Fruit fly (Drosophila melanogaster) whole organism, embryonic: ENCODE measurements around the gene CG13996.

ENCODE experiments used
- Bdp1 ChIP-seq: fragments of 200-800 bp; sonication (Bioruptor generic); optimal IDR thresholded peaks from 3 replicates; lab custom pipeline; 2016; ENCODE audit warnings: missing biosample characterization, missing genetic modification characterization
- CG10274 ChIP-seq: fragments of 200-800 bp; sonication (Bioruptor generic); optimal IDR thresholded peaks from 3 replicates; lab custom pipeline; 2017; ENCODE audit warnings: missing biosample characterization, mild to moderate bottlenecking, missing genetic modification characterization
- CG10366 ChIP-seq: fragments of 200-800 bp; sonication (Bioruptor generic); IDR thresholded peaks from 2 replicates; pipeline ENCODE4 v1.3.6; 2022; ENCODE audit warnings: missing biosample characterization, missing genetic modification characterization
- CG11504 ChIP-seq: fragments of 200-800 bp; sonication (Bioruptor generic); optimal IDR thresholded peaks from 3 replicates; lab custom pipeline; 2019; ENCODE audit warnings: missing biosample characterization, mild to moderate bottlenecking, missing genetic modification characterization, moderate library complexity
- CG11695 ChIP-seq: fragments of 200-800 bp; sonication (Bioruptor generic); IDR thresholded peaks from 3 replicates; pipeline ENCODE4 v1.3.6; 2022; ENCODE audit warnings: missing biosample characterization, missing genetic modification characterization
- CG11696 ChIP-seq: fragments of 200-800 bp; sonication (Bioruptor generic); IDR thresholded peaks from 2 replicates; pipeline ENCODE4 v1.3.6; 2022; ENCODE audit warnings: missing biosample characterization, missing genetic modification characterization
- CG1233 ChIP-seq: fragments of 200-800 bp; sonication (Bioruptor generic); optimal IDR thresholded peaks from 4 replicates; lab custom pipeline; 2018; ENCODE audit warnings: missing biosample characterization, mild to moderate bottlenecking, missing genetic modification characterization
- CG15011 ChIP-seq: fragments of 200-800 bp; sonication (Bioruptor generic); optimal IDR thresholded peaks from 3 replicates; lab custom pipeline; 2018; ENCODE audit warnings: missing biosample characterization, mild to moderate bottlenecking, missing genetic modification characterization
- CG1602 ChIP-seq: fragments of 200-800 bp; sonication (Bioruptor generic); optimal IDR thresholded peaks from 3 replicates; lab custom pipeline; 2016; ENCODE audit warnings: missing biosample characterization, missing genetic modification characterization
- CG17361 ChIP-seq: fragments of 200-800 bp; sonication (Bioruptor generic); IDR thresholded peaks from 3 replicates; pipeline ENCODE4 v1.3.6; 2022; ENCODE audit warnings: missing biosample characterization, missing genetic modification characterization
- CG17568 ChIP-seq: fragments of 200-800 bp; sonication (Bioruptor generic); optimal IDR thresholded peaks from 2 replicates; lab custom pipeline; 2018; ENCODE audit warnings: missing biosample characterization, mild to moderate bottlenecking, missing genetic modification characterization, moderate library complexity
- CG1832 ChIP-seq: fragments of 200-800 bp; sonication (Bioruptor generic); optimal IDR thresholded peaks from 2 replicates; lab custom pipeline; 2017; ENCODE audit warnings: missing biosample characterization, mild to moderate bottlenecking, missing genetic modification characterization, inconsistent platforms
- CG18599 ChIP-seq: fragments of 200-800 bp; sonication (Bioruptor generic); optimal IDR thresholded peaks from 3 replicates; lab custom pipeline; 2017; ENCODE audit warnings: missing biosample characterization, missing genetic modification characterization, mild to moderate bottlenecking, moderate library complexity, missing genetic modification reagents
- CG33213 ChIP-seq: fragments of 200-800 bp; sonication (Bioruptor generic); optimal IDR thresholded peaks from 3 replicates; lab custom pipeline; 2016; ENCODE audit warnings: missing biosample characterization, missing genetic modification characterization
- CG4707 ChIP-seq: fragments of 200-800 bp; sonication (Bioruptor generic); optimal IDR thresholded peaks from 2 replicates; lab custom pipeline; 2018; ENCODE audit warnings: missing biosample characterization, mild to moderate bottlenecking, missing genetic modification characterization, moderate library complexity
- CG6175 ChIP-seq: fragments of 200-800 bp; sonication (Bioruptor generic); IDR thresholded peaks from 3 replicates; pipeline ENCODE4 v1.3.6; 2022; ENCODE audit warnings: missing biosample characterization, missing genetic modification characterization
- CG6654 ChIP-seq: fragments of 200-800 bp; sonication (Bioruptor generic); optimal IDR thresholded peaks from 2 replicates; lab custom pipeline; 2017; ENCODE audit warnings: missing biosample characterization, mild to moderate bottlenecking, missing genetic modification characterization
- CG6791 ChIP-seq: fragments of 200-800 bp; sonication (Bioruptor generic); IDR thresholded peaks from 3 replicates; pipeline ENCODE4 v1.3.6; 2022; ENCODE audit warnings: missing biosample characterization, missing genetic modification characterization; ENCODE audit not compliant: partially characterized antibody
- CG7786 ChIP-seq: fragments of 200-800 bp; sonication (Bioruptor generic); optimal IDR thresholded peaks from 2 replicates; lab custom pipeline; 2016; ENCODE audit warnings: missing biosample characterization, missing genetic modification characterization
- CG8281 ChIP-seq: fragments of 200-800 bp; sonication (Bioruptor generic); optimal IDR thresholded peaks from 2 replicates; lab custom pipeline; 2018; ENCODE audit warnings: missing biosample characterization, mild to moderate bottlenecking, missing genetic modification characterization, moderate library complexity
- CG9215 ChIP-seq: fragments of 200-800 bp; sonication (Bioruptor generic); IDR thresholded peaks from 2 replicates; pipeline ENCODE4 v1.3.6; 2022; ENCODE audit warnings: missing biosample characterization, missing genetic modification characterization
- CG9609 ChIP-seq: fragments of 200-800 bp; sonication (Bioruptor generic); optimal IDR thresholded peaks from 3 replicates; lab custom pipeline; 2016; ENCODE audit warnings: missing biosample characterization, missing genetic modification characterization
- CTCF ChIP-seq: fragments of 200-800 bp; sonication (Bioruptor generic); optimal IDR thresholded peaks from 2 replicates; lab custom pipeline; 2017; ENCODE audit warnings: missing biosample characterization, mild to moderate bottlenecking, missing genetic modification characterization, moderate library complexity
- D19A ChIP-seq: fragments of 200-800 bp; optimal IDR thresholded peaks from 3 replicates; lab custom pipeline; 2019; ENCODE audit warnings: missing biosample characterization, mild to moderate bottlenecking, missing genetic modification characterization, moderate library complexity
- Dip3 ChIP-seq: fragments of 200-800 bp; sonication (Bioruptor generic); optimal IDR thresholded peaks from 3 replicates; lab custom pipeline; 2016; ENCODE audit warnings: missing biosample characterization, missing genetic modification characterization
- Drgx ChIP-seq: fragments of 200-800 bp; sonication (Bioruptor generic); IDR thresholded peaks from 2 replicates; pipeline ENCODE4 v1.3.6; 2022; ENCODE audit warnings: missing biosample characterization, missing genetic modification characterization
- Med ChIP-seq: fragments of 200-800 bp; sonication (Bioruptor generic); peaks from one replicate; lab custom pipeline; 2016; ENCODE audit warnings: missing biosample characterization, missing genetic modification characterization, mild to moderate bottlenecking, inconsistent platforms, moderate library complexity
- NFAT ChIP-seq: fragments of 200-800 bp; sonication (Bioruptor generic); IDR thresholded peaks from 2 replicates; pipeline ENCODE4 v1.3.6; 2022; ENCODE audit warnings: missing biosample characterization, missing genetic modification characterization
- NK7.1 ChIP-seq: fragments of 200-800 bp; sonication (Bioruptor generic); optimal IDR thresholded peaks from 3 replicates; lab custom pipeline; 2016; ENCODE audit warnings: missing biosample characterization, missing genetic modification characterization
- Ptx1 ChIP-seq: fragments of 200-800 bp; sonication (Bioruptor generic); IDR thresholded peaks from 2 replicates; pipeline ENCODE4 v1.3.6; 2022; ENCODE audit warnings: missing biosample characterization, missing genetic modification characterization
- Ravus ChIP-seq: fragments of 200-800 bp; sonication (Bioruptor generic); IDR thresholded peaks from 2 replicates; pipeline ENCODE4 v1.3.6; 2022; ENCODE audit warnings: missing biosample characterization, missing genetic modification characterization
- Tbp ChIP-seq: fragments of >200 bp; optimal IDR thresholded peaks from 2 replicates; lab custom pipeline; 2018; ENCODE audit warnings: missing biosample characterization, missing genetic modification characterization
- ara ChIP-seq: fragments of 200-800 bp; sonication (Bioruptor generic); IDR thresholded peaks from 2 replicates; pipeline ENCODE4 v1.3.6; 2022; ENCODE audit warnings: missing biosample characterization, missing genetic modification characterization
- bab2 ChIP-seq: fragments of 200-800 bp; sonication (Bioruptor generic); optimal IDR thresholded peaks from 2 replicates; lab custom pipeline; 2016; ENCODE audit warnings: missing biosample characterization, missing genetic modification characterization
- crp ChIP-seq, 2 experiments: fragments of 200-800 bp; sonication (Bioruptor generic); optimal IDR thresholded peaks; 2 replicates in 1 of 2; 3 replicates in 1 of 2; lab custom pipeline; 2017; ENCODE audit warnings: missing biosample characterization in 2 of 2, missing genetic modification characterization in 2 of 2, mild to moderate bottlenecking in 1 of 2, moderate library complexity in 1 of 2
- dan ChIP-seq: fragments of 200-800 bp; sonication (Bioruptor generic); IDR thresholded peaks from 2 replicates; pipeline ENCODE4 v1.3.6; 2022; ENCODE audit warnings: missing biosample characterization, missing genetic modification characterization
- dm ChIP-seq: fragments of 200-800 bp; sonication (Bioruptor generic); optimal IDR thresholded peaks from 3 replicates; lab custom pipeline; 2016; ENCODE audit warnings: missing biosample characterization, missing genetic modification characterization
- eyg ChIP-seq: fragments of 200-800 bp; sonication (Bioruptor generic); optimal IDR thresholded peaks from 3 replicates; lab custom pipeline; 2016; ENCODE audit warnings: missing biosample characterization, missing genetic modification characterization
- ind ChIP-seq: fragments of 200-800 bp; sonication (Bioruptor generic); optimal IDR thresholded peaks from 3 replicates; lab custom pipeline; 2016; ENCODE audit warnings: missing biosample characterization, missing genetic modification characterization
- inv ChIP-seq: fragments of 200-800 bp; sonication (Bioruptor generic); IDR thresholded peaks from 2 replicates; pipeline ENCODE4 v1.3.6; 2022; ENCODE audit warnings: missing biosample characterization, missing genetic modification characterization; ENCODE audit not compliant: partially characterized antibody
- jumu ChIP-seq: fragments of 200-800 bp; sonication (Bioruptor generic); optimal IDR thresholded peaks from 3 replicates; lab custom pipeline; 2016; ENCODE audit warnings: missing biosample characterization, missing genetic modification characterization
- kay ChIP-seq: fragments of 200-800 bp; sonication (Bioruptor generic); optimal IDR thresholded peaks from 2 replicates; lab custom pipeline; 2016; ENCODE audit warnings: missing biosample characterization, missing genetic modification characterization
- klu ChIP-seq: fragments of 200-800 bp; sonication (Bioruptor generic); IDR thresholded peaks from 2 replicates; pipeline ENCODE4 v1.3.6; 2022; ENCODE audit warnings: missing biosample characterization, missing genetic modification characterization
- lbe ChIP-seq: fragments of 200-800 bp; sonication (Bioruptor generic); optimal IDR thresholded peaks from 2 replicates; lab custom pipeline; 2016; ENCODE audit warnings: missing biosample characterization, mild to moderate bottlenecking, missing genetic modification characterization
- lov ChIP-seq, 2 experiments: fragments of 200-800 bp in 1 of 2; fragments of >200 bp in 1 of 2; sonication (Bioruptor generic) in 1 of 2; IDR thresholded peaks in 1 of 2; optimal IDR thresholded peaks in 1 of 2; 2 replicates in 1 of 2; 3 replicates in 1 of 2; pipeline versions ENCODE4 v1.3.6 to Lab custom; 2017 to 2022; ENCODE audit warnings: missing biosample characterization in 1 of 2, missing genetic modification characterization in 1 of 2
- phol ChIP-seq: fragments of 200-800 bp; sonication (Bioruptor generic); optimal IDR thresholded peaks from 3 replicates; lab custom pipeline; 2018; ENCODE audit warnings: missing biosample characterization, mild to moderate bottlenecking, missing genetic modification characterization, moderate library complexity
- pita ChIP-seq: fragments of 200-800 bp; sonication (Bioruptor generic); optimal IDR thresholded peaks from 2 replicates; lab custom pipeline; 2017; ENCODE audit warnings: missing biosample characterization, mild to moderate bottlenecking, missing genetic modification characterization
- rib ChIP-seq: fragments of 200-800 bp; sonication (Bioruptor generic); IDR thresholded peaks from 2 replicates; pipeline ENCODE4 v1.3.6; 2022; ENCODE audit warnings: missing biosample characterization, missing genetic modification characterization
- row ChIP-seq: fragments of 200-800 bp; sonication (Bioruptor generic); IDR thresholded peaks from 3 replicates; pipeline ENCODE4 v1.3.6; 2022; ENCODE audit warnings: missing biosample characterization, missing genetic modification characterization
- sens ChIP-seq: fragments of 200-800 bp; sonication (Bioruptor generic); peaks from one replicate; lab custom pipeline; 2016; ENCODE audit warnings: missing biosample characterization, missing genetic modification characterization
- tin ChIP-seq: fragments of 200-800 bp; sonication (Bioruptor generic); optimal IDR thresholded peaks from 3 replicates; lab custom pipeline; 2016; ENCODE audit warnings: missing biosample characterization, missing genetic modification characterization
- vnd ChIP-seq: fragments of 200-800 bp; sonication (Bioruptor generic); IDR thresholded peaks from 3 replicates; pipeline ENCODE4 v1.3.6; 2022; ENCODE audit warnings: missing biosample characterization, missing genetic modification characterization; ENCODE audit not compliant: partially characterized antibody
- z ChIP-seq: fragments of 200-800 bp; sonication (Bioruptor generic); IDR thresholded peaks from 3 replicates; pipeline ENCODE4 v1.3.6; 2022; ENCODE audit warnings: missing biosample characterization, missing genetic modification characterization

CG13996 gene

DNA sequence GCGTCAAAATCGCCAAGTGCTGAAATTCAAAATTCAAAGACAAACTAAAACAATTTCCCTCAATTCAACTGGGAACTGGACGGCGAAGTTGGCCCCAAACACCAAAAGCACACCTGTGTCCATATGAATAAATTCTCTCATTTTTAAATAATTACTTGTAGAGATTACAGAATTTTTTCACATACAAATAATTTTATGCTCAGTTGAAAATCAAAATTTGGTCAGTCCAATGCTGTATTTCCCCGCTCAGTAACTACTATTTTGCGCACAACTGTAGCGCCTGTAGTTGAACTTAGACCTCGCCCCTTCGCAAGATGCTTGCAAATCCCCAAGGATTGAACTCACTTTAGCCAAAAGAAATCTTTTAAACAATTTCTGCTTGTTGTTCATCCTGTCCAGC is 8.1 kb downstream of the CG13996 start (continued):
- TF ChIP-seq CG15011: no peak
- no peak for TF ChIP-seq CG1233 (GFP tag; lab: Kevin White, UChicago)
- TF ChIP-seq dan (GFP tag; lab: Robert Waterston, UW): no peak
- TF ChIP-seq lov (optimal IDR thresholded peaks at IDR 0.05; lab: Kevin White, UChicago): no peak
- TF ChIP-seq lov (GFP tag; IDR thresholded peaks at IDR 0.05; lab: Robert Waterston, UW): no peak
- no peak for TF ChIP-seq CG4707 (GFP tag; lab: Kevin White, UChicago)
- TF ChIP-seq dm: no peak
- no peak for TF ChIP-seq CG9215 (GFP tag; lab: Robert Waterston, UW)
- TF ChIP-seq NFAT (GFP tag; lab: Robert Waterston, UW): no peak
- no peak for TF ChIP-seq rib
- TF ChIP-seq CG17568 (GFP tag; lab: Kevin White, UChicago): no peak
- TF ChIP-seq CG1602 (GFP tag; lab: Kevin White, UChicago): no peak
- TF ChIP-seq CG8281 (tag; lab: Kevin White, UChicago): no peak
- no peak for TF ChIP-seq CG1832 (GFP tag; lab: Kevin White, UChicago)
- no peak for TF ChIP-seq inv (GFP tag; lab: Robert Waterston, UW)
- TF ChIP-seq CG6791 (GFP tag; lab: Robert Waterston, UW): no peak
- peak; percentile 8 for TF ChIP-seq CG18599 (GFP tag; lab: Kevin White, UChicago)
- no peak for TF ChIP-seq CG7786 (GFP tag; lab: Kevin White, UChicago)
- no peak for TF ChIP-seq NK7.1
- no peak for TF ChIP-seq Dip3 (GFP tag; lab: Kevin White, UChicago)
- TF ChIP-seq CG33213 (GFP tag; lab: Kevin White, UChicago): no peak
- 0 out of 2 replicates have a peak, but pooled peaks have one; percentile 34 for TF ChIP-seq CG11696 (GFP tag; lab: Robert Waterston, UW)
- TF ChIP-seq Ptx1 (GFP tag; lab: Robert Waterston, UW): peak; percentile 43; the same call in 1 of the 2 replicates
- TF ChIP-seq Ravus: no peak
- no peak for TF ChIP-seq phol (tag; lab: Kevin White, UChicago)
- no peak for TF ChIP-seq CG9609 (GFP tag; lab: Kevin White, UChicago)
- TF ChIP-seq Bdp1: no peak
- TF ChIP-seq CG10274 (GFP tag; lab: Kevin White, UChicago): no peak
- no peak for TF ChIP-seq CG6654 (GFP tag; lab: Kevin White, UChicago)

DNA sequence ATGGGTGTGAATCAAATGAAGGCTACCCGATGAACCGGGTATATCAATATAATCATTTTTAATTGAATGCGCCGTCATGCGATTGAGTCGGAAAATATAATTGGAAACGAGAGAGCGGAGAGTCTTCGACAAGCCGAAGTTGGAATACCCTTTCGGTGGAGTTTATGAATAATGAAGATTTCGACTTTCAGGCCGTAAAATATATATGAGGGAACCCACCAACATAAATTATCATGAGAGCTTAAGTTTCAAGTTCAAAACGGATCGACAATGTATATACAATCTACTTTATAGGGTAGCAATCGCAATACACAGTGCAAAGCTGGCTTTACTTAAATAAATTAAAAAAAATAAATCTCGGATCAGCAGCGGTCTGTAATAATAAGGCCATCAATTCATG is 11.2 kb downstream of the CG13996 start:
- TF ChIP-seq ara (GFP tag; lab: Robert Waterston, UW) (no peak), jumu (GFP tag; lab: Kevin White, UChicago) (no peak), Drgx (GFP tag; lab: Robert Waterston, UW) (peak; percentile 45; the same call in 1 of the 2 replicates), CG11504 (tag; lab: Kevin White, UChicago) (no peak), crp (GFP tag; optimal IDR thresholded peaks at IDR 0.05; lab: Kevin White, UChicago) (no peak), lbe (GFP tag; lab: Kevin White, UChicago) (no peak), vnd (GFP tag; lab: Robert Waterston, UW) (no peak), row (GFP tag; lab: Robert Waterston, UW) (peak; percentile 34; the same call in 2 of the 3 replicates), ind (GFP tag; lab: Kevin White, UChicago) (no peak), CG11695 (GFP tag; lab: Robert Waterston, UW) (no peak), CG6175 (GFP tag; lab: Robert Waterston, UW) (no peak), CTCF (no peak), D19A (tag; lab: Kevin White, UChicago) (peak; percentile 67), Med (GFP tag; lab: Kevin White, UChicago) (peak; percentile 3), pita (GFP tag; lab: Kevin White, UChicago) (no peak), bab2 (GFP tag; lab: Kevin White, UChicago) (no peak), klu (GFP tag; lab: Robert Waterston, UW) (no peak), sens (GFP tag; lab: Kevin White, UChicago) (peak; percentile 42), CG10366 (no peak), z (GFP tag; lab: Robert Waterston, UW) (no peak), eyg (GFP tag; lab: Kevin White, UChicago) (no peak), tin (GFP tag; lab: Kevin White, UChicago) (no peak), kay (no peak), CG17361 (no peak), Tbp (GFP tag; lab: Kevin White, UChicago) (no peak)
